Worm (Caenorhabditis elegans) whole organism, L4 larva: ENCODE measurements around the gene ubc-17.
A peak's percentile ranks its signal among the peaks of the same experiment; 100 is the strongest.

Source experiments
- D1046.2 ChIP-seq: fragments of 200-800 bp; sonication (Bioruptor generic); IDR thresholded peaks from 2 replicates; pipeline ENCODE4 v1.3.6; 2022; ENCODE audit warnings: missing genetic modification characterization, missing compliant biosample characterization
- F37D6.2 ChIP-seq: sonication (generic microtip); optimal IDR thresholded peaks from 2 replicates; lab custom pipeline; 2016; ENCODE audit warnings: mild to moderate bottlenecking, missing genetic modification characterization, missing compliant biosample characterization
- T26A8.4 ChIP-seq: fragments of 200-800 bp; sonication (Bioruptor generic); IDR thresholded peaks from 2 replicates; pipeline ENCODE4 v1.3.6; 2022; ENCODE audit warnings: missing genetic modification characterization, missing compliant biosample characterization
- Y48G9A.11 ChIP-seq: fragments of 200-800 bp; sonication (Bioruptor generic); IDR thresholded peaks from 2 replicates; pipeline ENCODE4 v1.3.6; 2022; ENCODE audit warnings: missing genetic modification reagents, missing genetic modification characterization, missing compliant biosample characterization
- aha-1 ChIP-seq: fragments of 150-350 bp; peaks from one replicate; lab custom pipeline; 2014; ENCODE audit warnings: missing biosample characterization, missing genetic modification characterization
- aly-2 ChIP-seq: sonication (generic microtip); optimal IDR thresholded peaks from 2 replicates; lab custom pipeline; 2018; ENCODE audit warnings: missing biosample characterization, missing genetic modification characterization
- attf-4 ChIP-seq: sonication (generic microtip); optimal IDR thresholded peaks from 3 replicates; lab custom pipeline; 2017; ENCODE audit warnings: missing biosample characterization, missing genetic modification characterization
- ceh-28 ChIP-seq: fragments of 150-350 bp; optimal IDR thresholded peaks from 2 replicates; lab custom pipeline; 2014; ENCODE audit warnings: missing biosample characterization, missing genetic modification reagents, missing genetic modification characterization
- ceh-82 ChIP-seq: sonication (generic microtip); optimal IDR thresholded peaks from 2 replicates; lab custom pipeline; 2017; ENCODE audit warnings: missing biosample characterization, missing genetic modification characterization
- ces-1 ChIP-seq: fragments of 150-350 bp; sonication (generic microtip); optimal IDR thresholded peaks from 4 replicates; lab custom pipeline; 2014; ENCODE audit warnings: missing biosample characterization, missing genetic modification reagents, missing genetic modification characterization
- cey-2 ChIP-seq: sonication (generic microtip); optimal IDR thresholded peaks from 3 replicates; lab custom pipeline; 2017; ENCODE audit warnings: missing genetic modification characterization, mild to moderate bottlenecking, missing compliant biosample characterization, antibody characterized with exemption, borderline replicate concordance; ENCODE audit not compliant: insufficient read depth
- ctbp-1 ChIP-seq: fragments of 200-800 bp; sonication (Bioruptor generic); IDR thresholded peaks from 2 replicates; pipeline ENCODE4 v1.3.6; 2022; ENCODE audit warnings: missing genetic modification reagents, missing genetic modification characterization, missing compliant biosample characterization
- daf-8 ChIP-seq: fragments of 200-800 bp; sonication (Bioruptor generic); IDR thresholded peaks from 2 replicates; pipeline ENCODE4 v1.3.6; 2022; ENCODE audit warnings: missing genetic modification characterization, missing compliant biosample characterization
- dmd-6 ChIP-seq: fragments of 200-800 bp; sonication (Bioruptor generic); IDR thresholded peaks from 2 replicates; pipeline ENCODE4 v1.3.6; 2022; ENCODE audit warnings: missing genetic modification reagents, missing genetic modification characterization, missing compliant biosample characterization
- dve-1 ChIP-seq: sonication (generic microtip); optimal IDR thresholded peaks from 2 replicates; lab custom pipeline; 2017; ENCODE audit warnings: antibody characterized with exemption, mild to moderate bottlenecking, missing genetic modification characterization, missing compliant biosample characterization; ENCODE audit not compliant: insufficient read depth
- fkh-10 ChIP-seq: fragments of 150-350 bp; optimal IDR thresholded peaks from 2 replicates; lab custom pipeline; 2014; ENCODE audit warnings: missing biosample characterization, missing genetic modification reagents, missing genetic modification characterization
- fos-1 ChIP-seq: fragments of 150-350 bp; optimal IDR thresholded peaks from 2 replicates; lab custom pipeline; 2014; ENCODE audit warnings: missing biosample characterization, missing genetic modification characterization
- hmg-1.1 ChIP-seq: fragments of 200-800 bp; sonication (Bioruptor generic); IDR thresholded peaks from 2 replicates; pipeline ENCODE4 v1.3.6; 2022; ENCODE audit warnings: missing genetic modification reagents, missing genetic modification characterization, missing compliant biosample characterization
- jun-1 ChIP-seq: fragments of 150-350 bp; optimal IDR thresholded peaks from 2 replicates; lab custom pipeline; 2014; ENCODE audit warnings: missing biosample characterization, missing genetic modification reagents, missing genetic modification characterization
- lim-7 ChIP-seq: fragments of 200-800 bp; sonication (Bioruptor generic); IDR thresholded peaks from 2 replicates; pipeline ENCODE4 v1.3.6; 2022; ENCODE audit warnings: missing genetic modification characterization, missing compliant biosample characterization
- lin-15B ChIP-seq: fragments of 150-350 bp; sonication (generic microtip); optimal IDR thresholded peaks from 3 replicates; lab custom pipeline; 2014; ENCODE audit warnings: missing biosample characterization, missing genetic modification characterization
- lin-38 ChIP-seq: fragments of 200-800 bp; sonication (Bioruptor generic); IDR thresholded peaks from 2 replicates; pipeline ENCODE4 v1.3.6; 2022; ENCODE audit warnings: missing genetic modification reagents, missing genetic modification characterization, missing compliant biosample characterization
- mdl-1 ChIP-seq, 2 experiments: fragments of 150-350 bp in 1 of 2; sonication (generic microtip) in 1 of 2; optimal IDR thresholded peaks; 2 replicates each; lab custom pipeline; 2014 to 2017; ENCODE audit warnings: missing biosample characterization in 2 of 2, missing genetic modification characterization in 2 of 2
- mep-1 ChIP-seq: fragments of 150-350 bp; sonication (generic microtip); optimal IDR thresholded peaks from 3 replicates; lab custom pipeline; 2014; ENCODE audit warnings: missing biosample characterization, missing genetic modification characterization
- mes-2 ChIP-seq: sonication (generic microtip); optimal IDR thresholded peaks from 2 replicates; lab custom pipeline; 2016; ENCODE audit warnings: missing genotype, mild to moderate bottlenecking, missing genetic modification characterization, missing compliant biosample characterization; ENCODE audit not compliant: poor library complexity, severe bottlenecking
- nhr-10 ChIP-seq: fragments of 150-350 bp; optimal IDR thresholded peaks from 2 replicates; lab custom pipeline; 2014; ENCODE audit warnings: missing biosample characterization, missing genetic modification characterization
- nhr-102 ChIP-seq: sonication (generic microtip); optimal IDR thresholded peaks from 2 replicates; lab custom pipeline; 2016; ENCODE audit warnings: mild to moderate bottlenecking, missing genetic modification characterization, moderate library complexity, missing compliant biosample characterization
- nhr-41 ChIP-seq: fragments of 200-800 bp; sonication (Bioruptor generic); IDR thresholded peaks from 2 replicates; pipeline ENCODE4 v1.3.6; 2022; ENCODE audit warnings: missing genetic modification reagents, missing genetic modification characterization, missing compliant biosample characterization
- pha-4 ChIP-seq, 2 experiments: fragments of 150-350 bp in 1 of 2; fragments of 200-800 bp in 1 of 2; sonication (Bioruptor generic) in 1 of 2; IDR thresholded peaks in 1 of 2; optimal IDR thresholded peaks in 1 of 2; 2 replicates each; pipeline versions ENCODE4 v1.3.6 to Lab custom; 2014 to 2022; ENCODE audit warnings: missing genetic modification characterization in 2 of 2, missing genetic modification reagents in 2 of 2, missing biosample characterization in 1 of 2, missing compliant biosample characterization in 1 of 2
- saeg-2 ChIP-seq: fragments of 200-800 bp; sonication (Bioruptor generic); IDR thresholded peaks from 2 replicates; pipeline ENCODE4 v1.3.6; 2022; ENCODE audit warnings: missing genetic modification reagents, missing genetic modification characterization, missing compliant biosample characterization
- sdz-12 ChIP-seq: fragments of 200-800 bp; sonication (Bioruptor generic); optimal IDR thresholded peaks from 2 replicates; lab custom pipeline; 2018; ENCODE audit warnings: mild to moderate bottlenecking, missing genetic modification characterization, missing compliant biosample characterization
- set-16 ChIP-seq: fragments of 200-800 bp; sonication (Bioruptor generic); IDR thresholded peaks from 2 replicates; pipeline ENCODE4 v1.3.6; 2022; ENCODE audit warnings: missing genetic modification reagents, missing genetic modification characterization, missing compliant biosample characterization
- snpc-4 ChIP-seq: fragments of 150-350 bp; optimal IDR thresholded peaks from 2 replicates; lab custom pipeline; 2014; ENCODE audit warnings: missing biosample characterization, missing genetic modification characterization
- tag-97 ChIP-seq: fragments of 200-800 bp; sonication (Bioruptor generic); IDR thresholded peaks from 2 replicates; pipeline ENCODE4 v1.3.6; 2022; ENCODE audit warnings: missing genetic modification characterization, missing compliant biosample characterization
- tra-1 ChIP-seq: fragments of 200-800 bp; sonication (Bioruptor generic); IDR thresholded peaks from 2 replicates; pipeline ENCODE4 v1.3.6; 2022; ENCODE audit warnings: missing genetic modification reagents, missing genetic modification characterization, missing compliant biosample characterization
- unc-130 ChIP-seq: sonication (generic microtip); optimal IDR thresholded peaks from 2 replicates; lab custom pipeline; 2016; ENCODE audit warnings: missing genetic modification reagents, missing genetic modification characterization, missing compliant biosample characterization
- unc-62 ChIP-seq, 3 experiments: fragments of 150-350 bp in 1 of 3; sonication (generic microtip); optimal IDR thresholded peaks in 2 of 3; peaks in 1 of 3; 1 replicate in 1 of 3; 2 replicates in 2 of 3; lab custom pipeline; 2014 to 2017; ENCODE audit warnings: missing biosample characterization in 3 of 3, missing genetic modification characterization in 3 of 3, missing genetic modification reagents in 3 of 3, missing genotype in 1 of 3
- zfp-3 ChIP-seq: fragments of 200-800 bp; sonication (Bioruptor generic); conservative IDR thresholded peaks from 2 replicates; pipeline ENCODE4 v1.3.6; 2022; ENCODE audit warnings: missing genetic modification reagents, missing genetic modification characterization, missing compliant biosample characterization
- ztf-11 ChIP-seq: fragments of 150-350 bp; optimal IDR thresholded peaks from 2 replicates; lab custom pipeline; 2014; ENCODE audit warnings: missing biosample characterization, missing genetic modification characterization

Gene ubc-17

DNA sequence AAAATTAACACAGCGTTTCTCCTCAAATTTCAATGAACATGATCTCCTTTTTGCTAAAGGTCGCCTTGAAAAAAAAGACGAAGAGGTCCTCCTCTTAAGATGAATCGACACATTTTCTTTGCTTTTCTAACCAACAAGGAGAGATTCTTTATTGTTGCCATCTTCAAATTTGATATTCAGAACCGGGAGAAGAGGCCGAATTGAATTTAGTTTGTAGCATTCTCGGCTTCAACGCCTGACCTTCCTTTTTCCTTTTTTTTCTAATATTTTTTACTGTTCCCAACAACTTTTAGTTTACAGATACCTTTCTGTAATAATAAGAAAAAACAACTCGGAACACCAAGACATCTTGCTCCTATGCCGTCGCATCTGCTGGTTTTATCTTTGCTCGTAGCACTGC, 30.7 kb upstream of the ubc-17 start, which contains the start of gene cah-5:
cah-5 (plus strand) TSS at position 301 of the 400 bp plus-strand sequence.
- TF ChIP-seq attf-4 (tag; lab: Kevin White, UChicago) (no peak), fos-1 (tag; lab: Kevin White, UChicago) (no peak), ctbp-1 (no peak), zfp-3 (GFP tag; lab: Robert Waterston, UW) (no peak), sdz-12 (GFP tag; lab: Kevin White, UChicago) (no peak), ztf-11 (tag; lab: Kevin White, UChicago) (no peak), fkh-10 (GFP tag; lab: Kevin White, UChicago) (peak; percentile 48)
- TF ChIP-seq, all 104 proteins: peak for 1

DNA sequence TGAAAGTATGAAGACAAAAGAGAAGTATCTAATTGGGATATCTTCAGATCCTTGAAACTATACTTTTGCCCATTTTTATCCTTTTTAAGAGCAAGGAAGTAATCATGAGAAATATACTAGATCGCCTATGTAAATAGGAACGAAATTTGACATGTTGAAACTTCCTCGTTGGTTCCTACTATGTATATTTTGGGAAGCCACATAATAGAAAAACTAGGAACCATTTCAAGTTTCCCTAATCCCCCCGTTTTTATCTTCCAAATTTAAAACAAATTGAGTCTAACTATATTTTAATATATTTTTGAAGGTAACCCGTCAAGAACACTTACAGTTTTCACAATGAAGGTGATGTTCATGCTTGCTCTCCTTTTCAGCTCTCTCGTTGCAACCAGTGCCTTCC, 21.6 kb upstream of the ubc-17 start, which contains the start of gene flp-26:
flp-26 (plus strand) TSS at position 301 of the 400 bp plus-strand sequence.
- TF ChIP-seq zfp-3 (GFP tag; lab: Robert Waterston, UW) (no peak), lin-15B (tag; lab: Kevin White, UChicago) (no peak), nhr-102 (tag; lab: Kevin White, UChicago) (no peak), daf-8 (GFP tag; lab: Robert Waterston, UW) (no peak), jun-1 (tag; lab: Kevin White, UChicago) (no peak), fos-1 (tag; lab: Kevin White, UChicago) (no peak), unc-62 (GFP tag; optimal IDR thresholded peaks at IDR 0.05 in 1 of 2; lab: Kevin White, UChicago) (peak in 1 of 2 experiments; percentile 33), unc-62 (tag; optimal IDR thresholded peaks at IDR 0.05; lab: Kevin White, UChicago) (no peak), T26A8.4 (GFP tag; lab: Robert Waterston, UW) (no peak)
- TF ChIP-seq, all 104 proteins: peak for 1

ce11 chrX:7033716-7034270, 16.6 kb upstream of the ubc-17 start:
- TF ChIP-seq dmd-6 (GFP tag; lab: Robert Waterston, UW) (no peak), lin-38 (GFP tag; lab: Robert Waterston, UW) (no peak), unc-62 (GFP tag; optimal IDR thresholded peaks at IDR 0.05 in 1 of 2; lab: Kevin White, UChicago) (peak in 1 of 2 experiments; percentile 96), unc-62 (tag; optimal IDR thresholded peaks at IDR 0.05; lab: Kevin White, UChicago) (no peak), snpc-4 (tag; lab: Kevin White, UChicago) (no peak), aha-1 (tag; lab: Kevin White, UChicago) (peak; percentile 30), ztf-11 (tag; lab: Kevin White, UChicago) (no peak)

- TF ChIP-seq mdl-1 (tag; optimal IDR thresholded peaks at IDR 0.05; lab: Kevin White, UChicago) (no peak), ceh-28 (tag; lab: Kevin White, UChicago) (no peak), nhr-10 (tag; lab: Kevin White, UChicago) (no peak), ceh-82 (tag; lab: Kevin White, UChicago) (no peak), cey-2 (tag; lab: Kevin White, UChicago) (no peak), Y48G9A.11 (no peak), set-16 (GFP tag; lab: Robert Waterston, UW) (no peak), F37D6.2 (tag; lab: Kevin White, UChicago) (no peak), ces-1 (no peak)
- TF ChIP-seq, all 104 proteins: peak for 0
Observed at ce11 chrX:7035937-7036336, 14.5 kb upstream of the ubc-17 start, which contains the start of gene cest-19. cest-19 (minus strand) TSS chrX:7036037.

DNA sequence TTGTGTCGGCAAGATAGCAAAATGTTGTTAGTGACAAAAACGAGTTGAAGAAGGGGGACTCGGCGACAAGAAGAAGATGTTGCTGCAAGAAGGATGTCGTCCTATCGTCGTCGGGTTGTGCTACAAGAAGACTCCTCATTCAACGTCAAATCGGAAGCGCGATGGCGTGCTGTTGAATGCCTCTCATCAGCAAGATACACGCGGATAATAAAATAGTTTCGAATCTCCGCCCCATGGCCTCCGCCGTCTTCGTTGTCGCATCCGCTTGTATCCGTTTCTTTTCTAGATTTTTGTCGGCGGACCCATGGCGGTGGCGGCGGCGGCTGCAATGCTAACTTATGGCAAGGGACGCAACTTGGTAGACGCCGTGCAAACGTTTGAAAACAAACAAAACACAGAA, 12.4 kb upstream of the ubc-17 start:
- TF ChIP-seq aly-2 (tag; lab: Kevin White, UChicago) (no peak), hmg-1.1 (no peak), mep-1 (tag; lab: Kevin White, UChicago) (no peak), nhr-41 (GFP tag; lab: Robert Waterston, UW) (no peak), aha-1 (tag; lab: Kevin White, UChicago) (peak; percentile 26), tag-97 (GFP tag; lab: Robert Waterston, UW) (no peak), ctbp-1 (0 out of 2 replicates have a peak, but pooled peaks have one; percentile 15), nhr-10 (tag; lab: Kevin White, UChicago) (no peak), tra-1 (GFP tag; lab: Robert Waterston, UW) (no peak), F37D6.2 (tag; lab: Kevin White, UChicago) (no peak), ceh-82 (tag; lab: Kevin White, UChicago) (no peak), fkh-10 (GFP tag; lab: Kevin White, UChicago) (peak; percentile 7), lim-7 (GFP tag; lab: Robert Waterston, UW) (no peak), pha-4 (GFP tag; IDR thresholded peaks at IDR 0.05; lab: Robert Waterston, UW) (no peak), pha-4 (tag; optimal IDR thresholded peaks at IDR 0.05; lab: Kevin White, UChicago) (no peak), unc-130 (no peak), dve-1 (no peak), mes-2 (tag; lab: Kevin White, UChicago) (no peak), lin-38 (GFP tag; lab: Robert Waterston, UW) (no peak), saeg-2 (GFP tag; lab: Robert Waterston, UW) (no peak), nhr-102 (tag; lab: Kevin White, UChicago) (no peak), D1046.2 (GFP tag; lab: Robert Waterston, UW) (no peak)
